Worm (Caenorhabditis elegans): ENCODE measurements around the gene C06A1.3.

DNA sequence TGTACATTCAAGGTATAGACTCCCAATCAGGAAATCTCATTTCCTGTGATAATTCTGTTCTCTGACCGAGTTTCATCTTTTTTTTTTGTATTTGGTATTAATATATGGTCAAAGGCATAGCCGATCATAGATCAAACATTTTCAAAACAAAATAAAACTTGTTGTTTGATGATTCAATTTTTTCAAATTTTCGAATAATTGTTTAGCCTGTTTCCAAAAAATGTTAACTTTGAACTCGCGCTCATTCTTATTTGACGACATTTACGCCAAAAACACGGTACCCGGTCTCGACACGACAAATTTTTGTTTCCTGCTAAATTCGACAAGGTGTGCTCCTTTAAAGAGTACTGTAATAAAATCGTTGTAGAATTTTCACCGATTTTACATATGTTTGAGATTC, 36.8 kb downstream of the C06A1.3 start:
- no peak for TF ChIP-seq him-1 (tag; optimal IDR thresholded peaks at IDR 0.05)
- TF ChIP-seq dao-5 (tag; optimal IDR thresholded peaks at IDR 0.05) = no peak
